Worm (Caenorhabditis elegans): ENCODE data around the gene flp-4.
"Not testable (repeated sequence)": the region's sequence is repeated elsewhere in the genome, so short reads cannot be mapped to it uniquely, and the experiment has no call there.

Gene flp-4

DNA sequence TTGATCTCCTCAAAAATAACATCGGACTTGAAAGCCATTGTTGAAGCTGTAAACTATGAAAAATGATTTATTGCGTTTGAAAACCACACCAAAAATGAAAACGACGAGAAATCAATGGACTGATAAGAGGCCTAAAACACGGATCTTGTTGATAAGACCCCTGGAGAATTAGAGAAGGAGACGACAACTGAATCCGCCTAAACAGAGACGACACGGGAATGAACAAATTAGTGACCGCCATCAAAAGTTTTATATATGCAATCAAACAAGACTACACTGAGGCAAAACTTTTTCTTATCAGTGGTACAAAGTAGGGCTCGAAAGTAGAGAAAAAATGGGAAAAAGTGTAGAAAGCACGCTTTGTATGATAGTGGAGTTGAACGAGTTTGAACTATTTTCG lies 47.6 kb upstream of the flp-4 start, which contains the start of gene nlt-1 (continued):
- no peak for TF ChIP-seq set-16 (GFP tag; IDR thresholded peaks at IDR 0.05)
- no peak for TF ChIP-seq spr-1 (tag; optimal IDR thresholded peaks at IDR 0.05)
- TF ChIP-seq pqm-1 (tag; optimal IDR thresholded peaks at IDR 0.05), result peak; percentile 91
- TF ChIP-seq ceh-32 (tag; optimal IDR thresholded peaks at IDR 0.05; ENCODE audit: poor library complexity), result no peak
- TF ChIP-seq lin-1 (GFP tag; IDR thresholded peaks at IDR 0.05), result 0 out of 2 replicates have a peak, but pooled peaks have one; percentile 44
- peak; percentile 13 for TF ChIP-seq mes-2 (tag; optimal IDR thresholded peaks at IDR 0.05; ENCODE audit: poor library complexity, severe bottlenecking)
- TF ChIP-seq ceh-20 (GFP tag; IDR thresholded peaks at IDR 0.05), result peak; percentile 92
- TF ChIP-seq F26F4.8 (GFP tag; conservative IDR thresholded peaks at IDR 0.05), result no peak

- peak in 1 of 2 experiments; percentile 7 for TF ChIP-seq unc-62 (GFP tag; optimal IDR thresholded peaks at IDR 0.05 in 1 of 2)
- TF ChIP-seq unc-62 (tag; optimal IDR thresholded peaks at IDR 0.05), result no peak
- TF ChIP-seq ztf-7 (tag; optimal IDR thresholded peaks at IDR 0.05), result no peak
- no peak for TF ChIP-seq nhr-102 (tag; optimal IDR thresholded peaks at IDR 0.05)
These were observed 47.1 kb upstream of the flp-4 start, which contains the start of gene ZK892.3 for ce11 chrII:10001546-10001945. Gene ZK892.3 (plus strand): TSS chrII:10001846.

- not testable (repeated sequence) for TF ChIP-seq nhr-76 (tag; optimal IDR thresholded peaks at IDR 0.05); dpl-1 (GFP tag; optimal IDR thresholded peaks at IDR 0.05); mep-1 (tag; optimal IDR thresholded peaks at IDR 0.05)
These were observed 42.4 kb upstream of the flp-4 start, which contains the start of gene ZK892.4 for ce11 chrII:10006266-10006665. Gene ZK892.4 (plus strand): TSS chrII:10006566.

- TF ChIP-seq ceh-62 (tag; optimal IDR thresholded peaks at IDR 0.05) (no peak), daf-16 (GFP tag; optimal IDR thresholded peaks at IDR 0.05) (no peak), daf-16 (tag; optimal IDR thresholded peaks at IDR 0.05) (no peak), ces-1 (GFP tag; optimal IDR thresholded peaks at IDR 0.05) (no peak), F37D6.2 (tag; optimal IDR thresholded peaks at IDR 0.05) (no peak), mes-2 (tag; optimal IDR thresholded peaks at IDR 0.05; ENCODE audit: poor library complexity, severe bottlenecking) (no peak), php-3 (GFP tag; IDR thresholded peaks at IDR 0.05) (no peak), zip-11 (GFP tag; IDR thresholded peaks at IDR 0.05) (no peak), hlh-30 (tag; optimal IDR thresholded peaks at IDR 0.05; ENCODE audit: insufficient read depth) (no peak), mdl-1 (tag; optimal IDR thresholded peaks at IDR 0.05) (no peak), tra-1 (GFP tag; IDR thresholded peaks at IDR 0.05) (no peak), ceh-44 (GFP tag; IDR thresholded peaks at IDR 0.05) (no peak), daf-19 (GFP tag; conservative IDR thresholded peaks at IDR 0.05) (no peak), mxl-2 (GFP tag; conservative IDR thresholded peaks at IDR 0.05) (no peak), sdz-12 (GFP tag; optimal IDR thresholded peaks at IDR 0.05) (no peak), arid-1 (GFP tag; conservative IDR thresholded peaks at IDR 0.05) (no peak), dmd-6 (GFP tag; IDR thresholded peaks at IDR 0.05) (no peak)
These were observed 40.8 kb upstream of the flp-4 start, which contains the start of gene ZK892.5 for ce11 chrII:10007917-10008316. Gene ZK892.5 (plus strand): TSS chrII:10008217.

DNA sequence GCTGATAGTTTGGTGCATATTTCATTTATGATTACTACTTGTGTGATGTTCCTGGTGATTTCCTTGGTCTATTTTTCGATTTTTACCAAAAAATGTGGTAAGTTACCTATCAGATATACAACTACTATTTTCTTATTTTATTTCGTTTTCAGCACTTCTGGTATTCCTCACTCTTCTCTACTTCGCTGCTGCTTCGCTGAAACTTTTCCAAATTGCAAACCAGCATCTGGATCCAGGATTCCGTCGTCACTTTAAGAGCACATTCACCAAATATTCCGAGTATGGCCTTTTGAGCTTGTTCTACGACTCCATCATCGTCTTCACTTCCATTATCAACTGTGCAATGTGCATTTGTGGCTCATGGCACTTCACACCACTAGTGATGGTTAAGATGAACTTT lies 40.1 kb upstream of the flp-4 start:
- TF ChIP-seq ZK546.5 (tag; optimal IDR thresholded peaks at IDR 0.05) (no peak), zfp-2 (tag; optimal IDR thresholded peaks at IDR 0.05) (no peak), aha-1 (tag) (peak; percentile 94), ztf-11 (tag; optimal IDR thresholded peaks at IDR 0.05) (no peak), attf-4 (tag; optimal IDR thresholded peaks at IDR 0.05) (no peak), ztf-7 (tag; optimal IDR thresholded peaks at IDR 0.05) (no peak), lsy-2 (tag; optimal IDR thresholded peaks at IDR 0.05) (no peak)

Measured in whole organism, L4 larva.